Fruit fly (Drosophila melanogaster) whole organism, prepupa: ENCODE results near the gene CG6661.

Experiments
- Blimp-1 ChIP-seq: fragments of 200-800 bp; sonication (Bioruptor generic); optimal IDR thresholded peaks from 3 replicates; lab custom pipeline; 2017; ENCODE audit warnings: missing biosample characterization, missing genetic modification characterization, mild to moderate bottlenecking, moderate library complexity, missing genetic modification reagents
- CG4318 ChIP-seq: fragments of 200-800 bp; sonication (Bioruptor generic); optimal IDR thresholded peaks from 3 replicates; lab custom pipeline; 2017; ENCODE audit warnings: missing biosample characterization, mild to moderate bottlenecking, missing genetic modification characterization
- CG6854 ChIP-seq: fragments of 200-800 bp; sonication (Bioruptor generic); optimal IDR thresholded peaks from 2 replicates; lab custom pipeline; 2017; ENCODE audit warnings: missing biosample characterization, mild to moderate bottlenecking, missing genetic modification characterization
- CG8319 ChIP-seq: fragments of 200-800 bp; sonication (Bioruptor generic); optimal IDR thresholded peaks from 3 replicates; lab custom pipeline; 2016; ENCODE audit warnings: missing biosample characterization, missing genetic modification characterization
- Eip93F ChIP-seq: fragments of 200-800 bp; sonication (Bioruptor generic); optimal IDR thresholded peaks from 2 replicates; lab custom pipeline; 2016; ENCODE audit warnings: missing biosample characterization, mild to moderate bottlenecking, missing genetic modification characterization
- Hr39 ChIP-seq: fragments of 200-800 bp; sonication (Bioruptor generic); optimal IDR thresholded peaks from 2 replicates; lab custom pipeline; 2016; ENCODE audit warnings: missing biosample characterization, missing genetic modification characterization
- Lpt ChIP-seq: fragments of 200-800 bp; sonication (Bioruptor generic); optimal IDR thresholded peaks from 3 replicates; lab custom pipeline; 2016; ENCODE audit warnings: missing biosample characterization, missing genetic modification characterization
- Sox102F ChIP-seq: fragments of 200-800 bp; sonication (Bioruptor generic); optimal IDR thresholded peaks from 2 replicates; lab custom pipeline; 2016; ENCODE audit warnings: missing biosample characterization, mild to moderate bottlenecking, missing genetic modification characterization
- cyc ChIP-seq: fragments of 200-800 bp; sonication (Bioruptor generic); optimal IDR thresholded peaks from 3 replicates; lab custom pipeline; 2016; ENCODE audit warnings: missing biosample characterization, missing genetic modification characterization
- dsx ChIP-seq: fragments of 200-800 bp; optimal IDR thresholded peaks from 3 replicates; lab custom pipeline; 2019; ENCODE audit warnings: missing biosample characterization, mild to moderate bottlenecking, missing genetic modification characterization, moderate library complexity; ENCODE audit not compliant: poor library complexity, severe bottlenecking
- eg ChIP-seq: fragments of 200-800 bp; sonication (Bioruptor generic); IDR thresholded peaks from 3 replicates; pipeline ENCODE4 v1.3.6; 2022; ENCODE audit warnings: missing biosample characterization, missing genetic modification characterization
- net ChIP-seq: fragments of 200-800 bp; sonication (Bioruptor generic); optimal IDR thresholded peaks from 3 replicates; lab custom pipeline; 2016; ENCODE audit warnings: missing biosample characterization, missing genetic modification characterization

DNA sequence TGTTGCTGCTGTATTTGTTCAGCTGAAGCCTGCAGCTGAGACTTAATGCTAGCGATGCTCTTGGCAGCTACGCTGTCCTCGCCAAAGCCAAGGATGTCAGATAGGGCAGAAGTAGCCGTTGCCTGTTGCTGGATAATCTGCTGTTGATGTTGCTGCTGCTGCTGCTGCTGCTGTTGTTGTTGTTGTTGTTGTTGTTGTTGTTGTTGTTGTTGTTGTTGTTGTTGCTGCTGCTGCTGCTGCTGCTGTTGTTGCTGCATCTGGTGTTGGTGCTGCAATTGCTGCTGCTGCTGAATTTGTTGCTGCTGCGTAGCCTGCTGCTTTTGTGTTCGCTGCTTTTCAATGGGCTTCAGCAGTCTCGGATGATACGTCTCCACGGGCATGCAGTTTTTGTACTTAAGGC is 7.0 kb upstream of the CG6661 start:
- TF ChIP-seq dsx: no peak
- TF ChIP-seq CG4318: no peak
- TF ChIP-seq Blimp-1: no peak
- no peak for TF ChIP-seq cyc (GFP tag; lab: Kevin White, UChicago)
- TF ChIP-seq CG6854 (GFP tag; lab: Kevin White, UChicago): no peak
- no peak for TF ChIP-seq eg (GFP tag; lab: Robert Waterston, UW)
- no peak for TF ChIP-seq Eip93F (GFP tag; lab: Kevin White, UChicago)
- TF ChIP-seq Sox102F (GFP tag; lab: Kevin White, UChicago): no peak
- no peak for TF ChIP-seq Hr39 (GFP tag; lab: Kevin White, UChicago)
- TF ChIP-seq Lpt (GFP tag; lab: Kevin White, UChicago): no peak
- no peak for TF ChIP-seq net
- no peak for TF ChIP-seq CG8319 (GFP tag; lab: Kevin White, UChicago)
